Fruit fly (Drosophila melanogaster) whole organism: ENCODE data around the gene Bhmt.

Source experiments
- Dll ChIP-seq: fragments of >200 bp; optimal IDR thresholded peaks from 2 replicates; lab custom pipeline; 2017
- EcR ChIP-seq, 2 experiments: fragments of >200 bp; optimal IDR thresholded peaks; 2 replicates each; lab custom pipeline; 2017; ENCODE audit warnings: missing biosample characterization in 2 of 2, missing genetic modification characterization in 2 of 2, missing genetic modification reagents in 2 of 2
- pan ChIP-seq: fragments of >200 bp; optimal IDR thresholded peaks from 2 replicates; lab custom pipeline; 2017
- usp ChIP-seq: fragments of >200 bp; optimal IDR thresholded peaks from 2 replicates; lab custom pipeline; 2017; ENCODE audit warnings: missing biosample characterization, missing genetic modification characterization, mixed read lengths

DNA sequence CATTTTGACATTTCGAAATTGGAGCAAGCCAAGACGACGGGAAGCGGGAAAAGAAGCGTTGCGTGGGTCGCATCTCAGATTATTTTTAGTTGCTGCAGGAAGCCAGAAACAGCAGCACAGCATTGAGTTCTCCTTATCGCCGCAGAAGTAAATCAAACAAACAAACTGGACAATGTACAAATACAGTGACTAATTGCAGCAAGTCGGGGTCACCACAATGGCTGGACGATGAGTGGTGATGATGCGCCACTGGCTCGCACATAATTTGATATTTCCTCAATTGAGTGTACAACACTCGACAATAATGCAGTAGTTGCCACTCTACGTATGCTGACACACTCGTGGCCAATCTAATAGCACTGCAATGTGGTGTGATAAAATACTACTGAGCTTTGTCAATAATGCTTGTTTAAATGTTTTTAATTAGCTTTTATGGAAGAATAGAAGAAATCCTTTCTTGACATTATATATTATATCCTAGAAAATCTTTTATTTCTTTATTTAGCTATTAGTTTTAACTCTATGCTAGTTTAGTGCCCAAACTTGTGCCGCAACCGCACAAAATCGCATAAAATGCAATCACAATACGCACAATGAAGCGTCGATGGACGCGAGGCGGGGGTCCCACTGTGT lies 25.0 kb upstream of the Bhmt start:
- TF ChIP-seq usp (no peak), pan (lab: Kevin White, UChicago) (no peak), Dll (lab: Kevin White, UChicago) (no peak), EcR (GFP tag; optimal IDR thresholded peaks at IDR 0.05; lab: Kevin White, UChicago) (no peak)
